Worm (Caenorhabditis elegans): Measurements from ENCODE around the gene msp-55.

Gene msp-55

ce11 chrIV:5081122-5081521, 25.3 kb upstream of the msp-55 start:
- no peak for TF ChIP-seq tlf-1 (GFP tag; optimal IDR thresholded peaks at IDR 0.05)
- no peak for TF ChIP-seq nhr-90 (tag; optimal IDR thresholded peaks at IDR 0.05)
- TF ChIP-seq hmg-1.2 (GFP tag; IDR thresholded peaks at IDR 0.05), result peak; percentile 75
- no peak for TF ChIP-seq cebp-1 (GFP tag; IDR thresholded peaks at IDR 0.05)
- TF ChIP-seq cebp-1 (tag; optimal IDR thresholded peaks at IDR 0.05), result no peak
- no peak for TF ChIP-seq fkh-3 (tag; optimal IDR thresholded peaks at IDR 0.05)
- TF ChIP-seq F57C9.4 (tag; optimal IDR thresholded peaks at IDR 0.05), result no peak
- TF ChIP-seq ceh-40 (GFP tag; IDR thresholded peaks at IDR 0.05), result no peak
- TF ChIP-seq zfh-2 (GFP tag; conservative IDR thresholded peaks at IDR 0.05), result peak; percentile 39; the same call in 1 of the 2 replicates
- no peak for TF ChIP-seq mxl-1 (tag; optimal IDR thresholded peaks at IDR 0.05)
- no peak for TF ChIP-seq efl-1 (GFP tag; optimal IDR thresholded peaks at IDR 0.05)

ce11 chrIV:5078846-5079245, 23.0 kb upstream of the msp-55 start:
- TF ChIP-seq F37B4.10 (GFP tag; IDR thresholded peaks at IDR 0.05) (no peak), Y67H2A.10 (GFP tag; conservative IDR thresholded peaks at IDR 0.05) (no peak), hmg-1.2 (GFP tag; IDR thresholded peaks at IDR 0.05) (peak; percentile 23; the same call in 1 of the 2 replicates), B0261.1 (tag; optimal IDR thresholded peaks at IDR 0.05) (no peak)

- TF ChIP-seq tbx-9 (tag; optimal IDR thresholded peaks at IDR 0.05; ENCODE audit: borderline replicate concordance) (no peak), nfya-1 (tag; optimal IDR thresholded peaks at IDR 0.05; ENCODE audit: borderline replicate concordance, insufficient read depth) (no peak), Y79H2A.3 (GFP tag; conservative IDR thresholded peaks at IDR 0.05) (no peak), snpc-1.3 (tag; optimal IDR thresholded peaks at IDR 0.05; ENCODE audit: insufficient read depth) (no peak), ztf-26 (tag; optimal IDR thresholded peaks at IDR 0.05) (no peak)
Observed at ce11 chrIV:5077918-5078317, 22.1 kb upstream of the msp-55 start.

DNA sequence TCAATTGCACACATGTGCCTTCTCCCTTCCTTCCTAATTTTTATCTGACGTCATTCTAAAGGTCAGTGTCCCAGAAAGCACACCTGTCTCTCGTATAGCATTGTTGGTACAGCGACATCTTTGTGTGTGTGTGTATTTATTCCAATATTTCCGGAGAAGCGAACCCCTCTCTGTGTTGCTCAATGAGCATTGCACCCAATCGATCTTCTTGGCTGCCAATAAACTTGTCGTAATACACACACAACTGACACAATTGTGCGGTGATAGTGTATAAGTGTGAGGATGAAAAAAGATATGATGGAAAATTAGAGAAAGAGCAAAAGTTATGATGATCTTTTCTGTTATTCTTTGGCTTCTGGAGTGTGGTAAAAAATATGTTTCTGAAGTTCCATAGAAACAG, 20.8 kb upstream of the msp-55 start:
- no peak for TF ChIP-seq sptf-2 (GFP tag; optimal IDR thresholded peaks at IDR 0.05)
- TF ChIP-seq lir-1 (GFP tag; conservative IDR thresholded peaks at IDR 0.05), result no peak
- no peak for TF ChIP-seq B0035.1 (tag; optimal IDR thresholded peaks at IDR 0.05)
- TF ChIP-seq B0019.2 (GFP tag; conservative IDR thresholded peaks at IDR 0.05), result no peak

DNA sequence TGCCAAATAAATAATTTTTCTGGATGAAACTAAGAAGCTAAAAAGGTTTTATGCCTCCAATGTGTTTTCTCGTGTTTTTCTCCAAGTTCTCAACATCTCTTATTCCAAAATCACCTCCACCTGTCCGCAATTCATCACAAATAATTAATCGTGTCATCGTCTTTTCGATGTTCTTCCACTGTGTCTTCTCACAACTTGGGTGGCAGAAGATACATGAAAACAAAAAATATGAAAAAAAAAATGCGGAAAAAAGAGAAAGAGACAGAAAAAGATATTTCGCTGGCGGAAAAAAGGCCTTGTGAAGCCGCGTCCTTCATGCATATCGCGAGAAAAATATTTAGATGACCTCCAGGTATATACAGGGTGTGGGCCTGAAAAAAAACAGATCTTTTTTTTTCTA, 18.0 kb upstream of the msp-55 start:
- no peak for TF ChIP-seq tlf-1 (GFP tag; optimal IDR thresholded peaks at IDR 0.05)
- no peak for TF ChIP-seq dox-1 (GFP tag; IDR thresholded peaks at IDR 0.05)
- TF ChIP-seq B0336.3 (GFP tag; IDR thresholded peaks at IDR 0.05), result no peak
- no peak for TF ChIP-seq zim-3 (tag; optimal IDR thresholded peaks at IDR 0.05)
- TF ChIP-seq hrde-1 (tag; optimal IDR thresholded peaks at IDR 0.05; ENCODE audit: borderline replicate concordance), result no peak
- no peak for TF ChIP-seq mel-28 (tag; optimal IDR thresholded peaks at IDR 0.05; ENCODE audit: borderline replicate concordance)
- TF ChIP-seq hlh-12 (tag; optimal IDR thresholded peaks at IDR 0.05), result no peak
- no peak for TF ChIP-seq snpc-1.1 (tag; optimal IDR thresholded peaks at IDR 0.05; ENCODE audit: insufficient read depth)
- TF ChIP-seq repo-1 (tag; optimal IDR thresholded peaks at IDR 0.05), result no peak
- TF ChIP-seq ztf-22 (GFP tag; optimal IDR thresholded peaks at IDR 0.05), result no peak
- no peak for TF ChIP-seq snpc-1.3 (tag; optimal IDR thresholded peaks at IDR 0.05; ENCODE audit: insufficient read depth)
- no peak for TF ChIP-seq rec-8 (tag; optimal IDR thresholded peaks at IDR 0.05)
- TF ChIP-seq ceh-27 (GFP tag; optimal IDR thresholded peaks at IDR 0.05), result no peak
- no peak for TF ChIP-seq F33H1.4 (GFP tag; IDR thresholded peaks at IDR 0.05)
- no peak for TF ChIP-seq madf-6 (GFP tag; IDR thresholded peaks at IDR 0.05)
- no peak for TF ChIP-seq mes-4 (tag; optimal IDR thresholded peaks at IDR 0.05)
- no peak for TF ChIP-seq him-1 (tag; optimal IDR thresholded peaks at IDR 0.05)
- no peak for TF ChIP-seq mxl-1 (tag; optimal IDR thresholded peaks at IDR 0.05)
- no peak for TF ChIP-seq ccch-3 (GFP tag; optimal IDR thresholded peaks at IDR 0.05)
- no peak for TF ChIP-seq F10E7.11 (tag; optimal IDR thresholded peaks at IDR 0.05)

Data from whole organism, young adult.